Fruit fly (Drosophila melanogaster) whole organism, wandering third instar larva: ENCODE results near the gene aay.

Experiments used
- Abd-B ChIP-seq: fragments of >200 bp; optimal IDR thresholded peaks from 2 replicates; lab custom pipeline; 2017; ENCODE audit warnings: missing biosample characterization, missing genetic modification characterization
- CG32264 ChIP-seq: fragments of 200-800 bp; sonication (Bioruptor generic); optimal IDR thresholded peaks from 2 replicates; lab custom pipeline; 2016; ENCODE audit warnings: missing biosample characterization, missing genetic modification characterization
- CG9705 ChIP-seq: fragments of 200-800 bp; sonication (Bioruptor generic); optimal IDR thresholded peaks from 2 replicates; lab custom pipeline; 2018; ENCODE audit warnings: missing biosample characterization, mild to moderate bottlenecking, missing genetic modification characterization
- CrebA ChIP-seq: fragments of 200-800 bp; sonication (Bioruptor generic); optimal IDR thresholded peaks from 2 replicates; lab custom pipeline; 2016; ENCODE audit warnings: missing biosample characterization, mild to moderate bottlenecking, missing genetic modification characterization, borderline replicate concordance
- Dfd ChIP-seq: fragments of >200 bp; optimal IDR thresholded peaks from 2 replicates; lab custom pipeline; 2017; ENCODE audit warnings: missing biosample characterization, missing genetic modification characterization
- Dif ChIP-seq: fragments of 200-275, 200-300 bp; sonication (Bioruptor generic); optimal IDR thresholded peaks from 2 replicates; lab custom pipeline; 2018; ENCODE audit warnings: missing biosample characterization, missing genetic modification characterization; ENCODE audit not compliant: partially characterized antibody
- GATAd ChIP-seq: sonication (Bioruptor generic); optimal IDR thresholded peaks from 2 replicates; lab custom pipeline; 2016; ENCODE audit warnings: missing biosample characterization, missing genetic modification characterization
- HLH106 ChIP-seq: fragments of 200-800 bp; optimal IDR thresholded peaks from 3 replicates; lab custom pipeline; 2019; ENCODE audit warnings: missing biosample characterization, mild to moderate bottlenecking, missing genetic modification characterization, moderate library complexity
- Hnf4 ChIP-seq: fragments of 200-800 bp; sonication (Bioruptor generic); optimal IDR thresholded peaks from 2 replicates; lab custom pipeline; 2016; ENCODE audit warnings: missing biosample characterization, mild to moderate bottlenecking, missing genetic modification characterization
- Hr78 ChIP-seq: fragments of >200 bp; optimal IDR thresholded peaks from 2 replicates; lab custom pipeline; 2017; ENCODE audit warnings: missing biosample characterization, missing genetic modification characterization
- Hr83 ChIP-seq: fragments of 200-300 bp; sonication (Bioruptor generic); optimal IDR thresholded peaks from 2 replicates; lab custom pipeline; 2016; ENCODE audit warnings: missing biosample characterization, mild to moderate bottlenecking, missing genetic modification characterization, moderate library complexity; ENCODE audit not compliant: poor library complexity, severe bottlenecking
- Jra ChIP-seq: sonication (Bioruptor generic); optimal IDR thresholded peaks from 2 replicates; lab custom pipeline; 2016; ENCODE audit warnings: missing biosample characterization, missing genetic modification characterization
- Mio ChIP-seq: sonication (Bioruptor generic); optimal IDR thresholded peaks from 2 replicates; lab custom pipeline; 2016; ENCODE audit warnings: missing biosample characterization, missing genetic modification characterization
- Myc ChIP-seq: fragments of >200 bp; optimal IDR thresholded peaks from 2 replicates; lab custom pipeline; 2017
- N ChIP-seq: fragments of >200 bp; optimal IDR thresholded peaks from 2 replicates; lab custom pipeline; 2018; ENCODE audit warnings: missing biosample characterization, missing external identifiers, missing genetic modification characterization
- OdsH ChIP-seq: fragments of 200-800 bp; sonication (Bioruptor generic); optimal IDR thresholded peaks from 2 replicates; lab custom pipeline; 2016; ENCODE audit warnings: missing biosample characterization, mild to moderate bottlenecking, missing genetic modification characterization
- Rel ChIP-seq, 2 experiments: fragments of 200-800 bp; sonication (Bioruptor generic) in 1 of 2; optimal IDR thresholded peaks; 2 replicates in 1 of 2; 3 replicates in 1 of 2; lab custom pipeline; 2016 to 2019; ENCODE audit warnings: mild to moderate bottlenecking in 2 of 2, missing biosample characterization in 2 of 2, missing genetic modification characterization in 2 of 2, moderate library complexity in 1 of 2
- Sp1 ChIP-seq: fragments of 200-800 bp; sonication (Bioruptor generic); optimal IDR thresholded peaks from 3 replicates; lab custom pipeline; 2019; ENCODE audit warnings: missing biosample characterization, mild to moderate bottlenecking, missing genetic modification characterization, moderate library complexity
- Vsx2 ChIP-seq: fragments of 200-300, 225-300 bp; sonication (Bioruptor generic); optimal IDR thresholded peaks from 2 replicates; lab custom pipeline; 2018; ENCODE audit warnings: missing biosample characterization, missing genetic modification characterization; ENCODE audit not compliant: partially characterized antibody
- br ChIP-seq: fragments of 200-800 bp; sonication (Bioruptor generic); optimal IDR thresholded peaks from 2 replicates; lab custom pipeline; 2016; ENCODE audit warnings: missing biosample characterization, missing genetic modification characterization
- brk ChIP-seq: fragments of 200-800 bp; sonication (Bioruptor generic); optimal IDR thresholded peaks from 2 replicates; lab custom pipeline; 2016; ENCODE audit warnings: missing biosample characterization, mild to moderate bottlenecking, missing genetic modification characterization
- dl ChIP-seq, 2 experiments: fragments of 175-275, 200-275 bp in 1 of 2; fragments of 200-275 bp in 1 of 2; sonication (Bioruptor generic); optimal IDR thresholded peaks; lab custom pipeline; 2018; ENCODE audit warnings: mild to moderate bottlenecking in 2 of 2, missing biosample characterization in 2 of 2, missing genetic modification characterization in 2 of 2, moderate library complexity in 2 of 2; ENCODE audit not compliant: partially characterized antibody in 2 of 2, insufficient read depth in 1 of 2
- dmrt93B ChIP-seq: fragments of 200-800 bp; sonication (Bioruptor generic); optimal IDR thresholded peaks from 2 replicates; lab custom pipeline; 2018; ENCODE audit warnings: missing biosample characterization, mild to moderate bottlenecking, missing genetic modification characterization
- dsf ChIP-seq: sonication (Bioruptor generic); optimal IDR thresholded peaks from 2 replicates; lab custom pipeline; 2016; ENCODE audit warnings: missing biosample characterization, missing genetic modification characterization, borderline replicate concordance
- ey ChIP-seq: fragments of 200-800 bp; sonication (Bioruptor generic); optimal IDR thresholded peaks from 2 replicates; lab custom pipeline; 2016; ENCODE audit warnings: missing biosample characterization, missing genetic modification characterization
- foxo ChIP-seq, 2 experiments: fragments of 200-800 bp; sonication (Bioruptor generic); optimal IDR thresholded peaks; 2 replicates in 1 of 2; 3 replicates in 1 of 2; lab custom pipeline; 2016 to 2017; ENCODE audit warnings: missing biosample characterization in 2 of 2, missing genetic modification characterization in 2 of 2
- fru ChIP-seq: fragments of 200-800 bp; sonication (Bioruptor generic); optimal IDR thresholded peaks from 3 replicates; lab custom pipeline; 2016; ENCODE audit warnings: missing biosample characterization, mild to moderate bottlenecking, missing genetic modification characterization
- h ChIP-seq: fragments of 200-800 bp; sonication (Bioruptor generic); optimal IDR thresholded peaks from 3 replicates; lab custom pipeline; 2016; ENCODE audit warnings: missing biosample characterization, mild to moderate bottlenecking, missing genetic modification characterization
- jim ChIP-seq: fragments of 175-275, 200-325 bp; sonication (Bioruptor generic); optimal IDR thresholded peaks from 2 replicates; lab custom pipeline; 2016; ENCODE audit warnings: missing biosample characterization, mild to moderate bottlenecking, missing genetic modification characterization
- lola ChIP-seq: fragments of >200 bp; optimal IDR thresholded peaks from 2 replicates; lab custom pipeline; 2017; ENCODE audit warnings: missing biosample characterization, missing genetic modification characterization
- pan ChIP-seq: fragments of >200 bp; optimal IDR thresholded peaks from 2 replicates; lab custom pipeline; 2017
- psq ChIP-seq: fragments of 200-800 bp; sonication (Bioruptor generic); optimal IDR thresholded peaks from 3 replicates; lab custom pipeline; 2017; ENCODE audit warnings: missing biosample characterization, mild to moderate bottlenecking, missing genetic modification characterization, moderate library complexity
- rgr ChIP-seq: fragments of 200-800 bp; sonication (Bioruptor generic); optimal IDR thresholded peaks from 3 replicates; lab custom pipeline; 2016; ENCODE audit warnings: missing biosample characterization, mild to moderate bottlenecking, missing genetic modification characterization
- sage ChIP-seq: fragments of 200-800 bp; sonication (Bioruptor generic); optimal IDR thresholded peaks from 2 replicates; lab custom pipeline; 2016; ENCODE audit warnings: missing biosample characterization, mild to moderate bottlenecking, missing genetic modification characterization
- sv ChIP-seq: fragments of 200-800 bp; sonication (Bioruptor generic); optimal IDR thresholded peaks from 3 replicates; lab custom pipeline; 2016; ENCODE audit warnings: missing biosample characterization, missing genetic modification characterization
- tai ChIP-seq: sonication (Bioruptor generic); optimal IDR thresholded peaks from 2 replicates; lab custom pipeline; 2016; ENCODE audit warnings: missing biosample characterization, missing genetic modification characterization
- usp ChIP-seq: fragments of >200 bp; optimal IDR thresholded peaks from 2 replicates; lab custom pipeline; 2017; ENCODE audit warnings: missing biosample characterization, missing genetic modification characterization
- woc ChIP-seq: sonication (Bioruptor generic); optimal IDR thresholded peaks from 2 replicates; lab custom pipeline; 2016; ENCODE audit warnings: missing biosample characterization, mild to moderate bottlenecking, missing genetic modification characterization

aay gene

DNA sequence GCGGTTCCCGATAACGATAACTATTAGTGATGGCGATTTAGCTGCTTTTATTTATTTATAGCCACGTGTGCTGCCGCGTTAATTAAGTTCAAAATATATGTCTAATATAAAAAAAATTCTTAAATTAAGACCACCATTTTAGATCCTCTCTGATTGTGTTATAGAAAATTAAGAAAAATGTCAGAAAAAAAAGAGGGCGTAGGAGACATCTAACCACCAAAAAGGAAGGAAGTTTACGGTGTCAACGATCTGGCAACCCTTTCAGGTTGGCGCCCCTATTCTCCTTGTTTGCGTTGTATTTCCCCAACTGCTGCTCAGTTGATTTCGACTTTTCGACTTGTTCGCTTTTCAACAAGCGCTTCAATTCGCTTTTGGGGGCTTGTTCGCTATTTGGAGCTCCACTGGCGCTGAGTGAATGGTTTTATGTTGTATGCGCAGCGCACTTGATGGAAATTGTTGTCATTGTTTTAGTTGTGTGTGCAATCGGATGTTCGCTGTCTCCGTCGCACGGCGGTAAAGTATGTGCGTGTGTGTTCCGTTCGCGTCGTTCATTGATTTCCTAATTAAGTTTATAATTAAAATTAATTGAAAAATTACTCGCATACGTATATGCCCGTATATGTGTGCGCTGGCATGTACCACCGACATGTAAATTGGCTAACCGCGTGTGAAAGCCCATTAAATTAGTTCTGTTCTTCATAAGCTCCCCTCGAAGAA, 37.9 kb downstream of the aay start, which contains the start of the genes CG3434 and CG44838:
Gene CG3434 (minus strand): TSS at position 25 of the 717 bp plus-strand sequence.
Gene CG44838 (plus strand): TSS at position 276 of the 717 bp plus-strand sequence.
- TF ChIP-seq psq (GFP tag; lab: Kevin White, UChicago) (peak; percentile 85), CG32264 (no peak), Myc (lab: Kevin White, UChicago) (peak; percentile 92), fru (GFP tag; lab: Kevin White, UChicago) (peak; percentile 77), sv (GFP tag; lab: Kevin White, UChicago) (peak; percentile 84), Hnf4 (GFP tag; lab: Kevin White, UChicago) (peak; percentile 76), br (GFP tag; lab: Kevin White, UChicago) (peak; percentile 77), tai (peak; percentile 69), CrebA (no peak), ey (GFP tag; lab: Kevin White, UChicago) (peak; percentile 76), Sp1 (GFP tag; lab: Kevin White, UChicago) (peak; percentile 73), foxo (GFP tag; optimal IDR thresholded peaks at IDR 0.05; lab: Kevin White, UChicago) (peak in 1 of 2 experiments; percentile 82), woc (peak; percentile 79), Hr83 (peak; percentile 70), Abd-B (no peak), OdsH (GFP tag; lab: Kevin White, UChicago) (peak; percentile 71), jim (GFP tag; lab: Kevin White, UChicago) (no peak), brk (peak; percentile 57), Dfd (no peak), N (GFP tag; lab: Kevin White, UChicago) (no peak), usp (no peak), lola (GFP tag; lab: Kevin White, UChicago) (no peak), Rel (GFP tag; optimal IDR thresholded peaks at IDR 0.05; lab: Kevin White, UChicago) (peak; percentile 34), Rel (tag; optimal IDR thresholded peaks at IDR 0.05; lab: Kevin White, UChicago) (peak; percentile 96), Vsx2 (GFP tag; lab: Kevin White, UChicago) (no peak), dsf (GFP tag; lab: Kevin White, UChicago) (peak; percentile 70), pan (lab: Kevin White, UChicago) (no peak), Jra (peak; percentile 79), Hr78 (GFP tag; lab: Kevin White, UChicago) (no peak), dmrt93B (peak; percentile 42), rgr (GFP tag; lab: Kevin White, UChicago) (peak; percentile 82), h (peak; percentile 89), HLH106 (tag; lab: Kevin White, UChicago) (peak; percentile 76), sage (GFP tag; lab: Kevin White, UChicago) (peak; percentile 78), CG9705 (GFP tag; lab: Kevin White, UChicago) (peak; percentile 61)

DNA sequence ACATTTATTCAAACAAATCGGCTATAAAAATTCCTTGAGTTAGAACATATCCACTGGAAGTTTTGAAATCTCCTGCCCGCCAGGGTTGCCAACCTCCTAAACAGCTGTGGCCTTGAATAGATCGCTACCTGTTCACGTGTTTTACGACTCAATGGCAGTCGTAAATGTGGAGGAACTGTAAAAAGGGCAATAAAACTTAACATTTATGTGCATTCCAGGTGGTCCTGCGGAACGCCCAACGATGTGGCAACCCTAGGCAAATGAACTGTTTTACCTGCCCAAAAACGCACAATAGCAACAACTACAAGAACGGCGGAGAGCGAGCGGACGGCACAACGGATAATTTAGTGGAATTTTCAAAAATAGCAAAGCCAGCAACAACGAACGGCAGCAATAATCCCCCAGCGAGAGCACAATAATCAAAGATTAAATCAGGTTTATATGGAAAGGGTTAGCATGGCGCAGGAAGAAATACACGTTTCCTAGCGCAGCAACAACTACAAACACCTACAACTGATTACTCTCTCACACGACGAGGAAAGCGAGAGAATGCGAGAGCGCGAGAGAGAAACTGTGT, 38.7 kb downstream of the aay start:
- TF ChIP-seq Dif (peak; percentile 32), dmrt93B (no peak)

DNA sequence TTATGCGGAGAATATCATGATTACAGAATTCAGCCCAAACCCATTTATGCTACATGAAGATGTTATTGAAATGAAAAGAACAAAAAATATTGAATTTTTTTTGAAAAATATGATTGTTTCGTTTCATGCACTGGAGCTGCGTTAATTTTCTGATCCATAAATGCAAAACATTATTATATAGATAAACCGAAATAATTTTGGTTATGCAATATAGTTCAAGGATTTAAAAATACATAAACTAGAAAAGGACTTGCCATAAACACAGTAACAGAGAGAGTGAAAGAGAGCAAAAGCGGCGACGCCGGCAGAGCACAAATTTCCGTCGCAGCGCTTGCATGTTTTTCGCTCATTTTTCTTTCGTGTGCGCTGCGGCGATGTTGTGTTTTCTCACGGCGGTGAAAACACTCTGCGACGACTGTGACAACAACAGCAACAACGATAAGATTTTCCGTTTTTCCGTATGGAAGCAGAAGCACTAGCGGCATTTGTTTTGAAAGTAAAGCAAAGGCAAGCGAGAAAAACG, 39.3 kb downstream of the aay start:
- TF ChIP-seq pan (lab: Kevin White, UChicago), result no peak
- no peak for TF ChIP-seq Abd-B
- TF ChIP-seq psq (GFP tag; lab: Kevin White, UChicago), result peak; percentile 61
- no peak for TF ChIP-seq Hr78 (GFP tag; lab: Kevin White, UChicago)
- TF ChIP-seq Rel (GFP tag; optimal IDR thresholded peaks at IDR 0.05; lab: Kevin White, UChicago), result no peak
- TF ChIP-seq Rel (tag; optimal IDR thresholded peaks at IDR 0.05; lab: Kevin White, UChicago), result peak; percentile 61
- no peak for TF ChIP-seq GATAd
- TF ChIP-seq lola (GFP tag; lab: Kevin White, UChicago), result no peak
- TF ChIP-seq usp, result no peak
- no peak for TF ChIP-seq Mio (GFP tag; lab: Kevin White, UChicago)
- no peak for TF ChIP-seq Hr83
- peak; percentile 73 for TF ChIP-seq rgr (GFP tag; lab: Kevin White, UChicago)
- peak; percentile 89 for TF ChIP-seq h
- peak; percentile 83 for TF ChIP-seq br (GFP tag; lab: Kevin White, UChicago)
- no peak for TF ChIP-seq N (GFP tag; lab: Kevin White, UChicago)
- TF ChIP-seq Hnf4 (GFP tag; lab: Kevin White, UChicago), result peak; percentile 62
- TF ChIP-seq woc, result peak; percentile 89
- peak; percentile 78 for TF ChIP-seq OdsH (GFP tag; lab: Kevin White, UChicago)
- TF ChIP-seq tai, result peak; percentile 61
- TF ChIP-seq dmrt93B, result peak; percentile 79
- no peak for TF ChIP-seq Myc (lab: Kevin White, UChicago)
- peak; percentile 0 to 86 for TF ChIP-seq foxo (GFP tag; optimal IDR thresholded peaks at IDR 0.05; lab: Kevin White, UChicago)
- TF ChIP-seq CG9705 (GFP tag; lab: Kevin White, UChicago), result peak; percentile 81
- no peak for TF ChIP-seq Dfd
- peak; percentile 94 for TF ChIP-seq Sp1 (GFP tag; lab: Kevin White, UChicago)
- TF ChIP-seq Vsx2 (GFP tag; lab: Kevin White, UChicago), result no peak
- TF ChIP-seq HLH106 (tag; lab: Kevin White, UChicago), result peak; percentile 88
- TF ChIP-seq sage (GFP tag; lab: Kevin White, UChicago), result peak; percentile 82
- TF ChIP-seq dl (GFP tag; optimal IDR thresholded peaks at IDR 0.05; lab: Kevin White, UChicago; ENCODE audit: insufficient read depth in 1 of 2, partially characterized antibody in 2 of 2), result no peak
- TF ChIP-seq ey (GFP tag; lab: Kevin White, UChicago), result peak; percentile 76
- peak; percentile 70 for TF ChIP-seq sv (GFP tag; lab: Kevin White, UChicago)
- peak; percentile 24 for TF ChIP-seq Jra
- TF ChIP-seq dsf (GFP tag; lab: Kevin White, UChicago), result peak; percentile 26
- TF ChIP-seq CG32264, result peak; percentile 50
- no peak for TF ChIP-seq Dif
- peak; percentile 84 for TF ChIP-seq brk
